Worm (Caenorhabditis elegans): ENCODE results near the gene age-1.
A peak's percentile ranks its signal among the peaks of the same experiment; 100 is the strongest.

The age-1 gene

DNA sequence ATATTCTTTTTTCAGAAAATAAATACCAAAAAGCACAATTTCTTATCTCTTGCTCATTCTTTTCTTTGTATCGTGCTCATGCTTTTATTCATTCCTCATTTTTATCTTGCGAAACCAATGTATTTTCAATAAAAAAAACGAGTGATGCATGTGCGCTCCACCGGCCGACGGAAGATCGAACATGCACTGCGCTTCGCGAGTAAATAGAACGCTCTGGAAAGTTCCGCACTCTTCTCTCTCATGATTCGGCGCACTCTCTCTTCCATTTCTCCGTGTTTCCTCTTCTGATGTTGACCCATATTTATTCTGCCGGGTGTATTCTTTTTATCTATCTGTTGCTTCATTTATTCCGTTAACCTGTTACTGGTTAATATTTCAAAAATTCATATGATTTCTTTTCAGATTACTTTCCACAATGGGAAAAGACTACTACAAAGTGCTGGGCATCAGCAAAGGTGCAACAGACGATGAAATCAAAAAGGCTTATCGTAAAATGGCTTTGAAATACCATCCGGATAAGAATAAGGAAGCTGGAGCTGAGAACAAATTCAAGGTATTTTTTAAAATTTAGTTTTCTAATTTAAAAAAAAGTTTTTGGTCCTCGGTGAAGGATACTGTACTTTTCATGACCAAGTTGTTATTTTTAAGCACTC, 18.6 kb upstream of the age-1 start, which contains the start of gene dnj-13 (continued):
- TF ChIP-seq syd-9 (tag; optimal IDR thresholded peaks at IDR 0.05) (peak; percentile 71), odd-2 (tag; optimal IDR thresholded peaks at IDR 0.05) (no peak), hlh-30 (tag; optimal IDR thresholded peaks at IDR 0.05; ENCODE audit: insufficient read depth) (peak; percentile 83), T23F11.4 (GFP tag; optimal IDR thresholded peaks at IDR 0.05) (no peak), fkh-10 (GFP tag; optimal IDR thresholded peaks at IDR 0.05) (no peak), nfya-1 (tag; optimal IDR thresholded peaks at IDR 0.05) (peak; percentile 90), Y22D7AL.16 (tag; optimal IDR thresholded peaks at IDR 0.05) (no peak), F13H6.1 (tag; optimal IDR thresholded peaks at IDR 0.05) (no peak), unc-55 (GFP tag; optimal IDR thresholded peaks at IDR 0.05) (peak; percentile 82), tbx-2 (tag; optimal IDR thresholded peaks at IDR 0.05) (peak; percentile 79), ceh-45 (GFP tag; IDR thresholded peaks at IDR 0.05) (no peak), elt-2 (tag; optimal IDR thresholded peaks at IDR 0.05) (peak; percentile 73), ets-4 (tag; optimal IDR thresholded peaks at IDR 0.05) (peak; percentile 33), mec-3 (tag; optimal IDR thresholded peaks at IDR 0.05; ENCODE audit: borderline replicate concordance) (no peak), ceh-18 (tag; optimal IDR thresholded peaks at IDR 0.05) (peak; percentile 85), ceh-30 (tag; optimal IDR thresholded peaks at IDR 0.05) (peak; percentile 59), sdc-2 (tag; optimal IDR thresholded peaks at IDR 0.05) (peak; percentile 55), tbx-7 (tag; optimal IDR thresholded peaks at IDR 0.05) (peak; percentile 15), ceh-2 (tag; optimal IDR thresholded peaks at IDR 0.05) (peak; percentile 49), zip-5 (tag; optimal IDR thresholded peaks at IDR 0.05) (no peak), ceh-48 (tag; optimal IDR thresholded peaks at IDR 0.05) (peak; percentile 31), sox-2 (GFP tag; IDR thresholded peaks at IDR 0.05) (no peak)

DNA sequence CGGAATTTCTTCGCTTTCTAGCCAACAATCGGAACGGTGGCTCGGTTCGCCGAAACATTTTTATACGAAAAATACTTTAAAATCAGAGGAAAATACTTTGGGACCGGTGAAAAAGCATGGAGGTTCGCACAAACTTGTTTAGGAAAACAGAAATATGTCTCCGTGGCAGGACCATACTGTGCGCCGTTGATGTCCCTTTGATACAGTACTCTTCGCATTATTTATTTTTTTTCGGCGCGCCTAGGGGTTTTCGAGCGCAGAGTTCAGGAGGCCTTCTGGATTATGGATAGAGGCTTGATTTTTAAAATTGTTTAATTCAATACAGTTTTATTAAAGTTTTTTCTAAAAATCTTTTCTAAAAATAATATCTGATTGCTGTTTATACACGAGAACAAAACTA, 17.9 kb upstream of the age-1 start, which contains the start of gene F54D5.9:
F54D5.9 (minus strand) TSS at position 115 of the 400 bp plus-strand sequence.
- no peak for TF ChIP-seq ceh-45 (GFP tag; IDR thresholded peaks at IDR 0.05)
- no peak for TF ChIP-seq ahr-1 (tag; optimal IDR thresholded peaks at IDR 0.05)
- no peak for TF ChIP-seq ceh-6 (GFP tag; optimal IDR thresholded peaks at IDR 0.05)
- TF ChIP-seq fkh-6 (tag; optimal IDR thresholded peaks at IDR 0.05): no peak
- TF ChIP-seq che-1 (tag; optimal IDR thresholded peaks at IDR 0.05): no peak
- TF ChIP-seq ttx-3 (tag; optimal IDR thresholded peaks at IDR 0.05): no peak
- TF ChIP-seq mec-3 (tag; optimal IDR thresholded peaks at IDR 0.05; ENCODE audit: borderline replicate concordance): no peak
- TF ChIP-seq elt-2 (tag; optimal IDR thresholded peaks at IDR 0.05): no peak
- TF ChIP-seq F13H6.1 (tag; optimal IDR thresholded peaks at IDR 0.05): no peak
- no peak for TF ChIP-seq elt-4 (tag; optimal IDR thresholded peaks at IDR 0.05)
- no peak for TF ChIP-seq ama-1 (optimal IDR thresholded peaks at IDR 0.05)
- TF ChIP-seq Y22D7AL.16 (tag; optimal IDR thresholded peaks at IDR 0.05): no peak
- TF ChIP-seq pag-3 (tag; optimal IDR thresholded peaks at IDR 0.05; ENCODE audit: borderline replicate concordance): no peak
- no peak for TF ChIP-seq ceh-18 (tag; optimal IDR thresholded peaks at IDR 0.05)
- TF ChIP-seq fax-1 (tag; optimal IDR thresholded peaks at IDR 0.05): no peak
- TF ChIP-seq pros-1 (tag; optimal IDR thresholded peaks at IDR 0.05): no peak
- no peak for TF ChIP-seq ceh-34 (tag; optimal IDR thresholded peaks at IDR 0.05)

ce11 chrII:11542958-11543357, 16.1 kb upstream of the age-1 start:
- TF ChIP-seq F13H6.1 (tag; optimal IDR thresholded peaks at IDR 0.05) (no peak), unc-55 (GFP tag; optimal IDR thresholded peaks at IDR 0.05) (peak; percentile 17)

ce11 chrII:11542385-11542784, 15.5 kb upstream of the age-1 start, which contains the start of gene gtf-2E2:
gtf-2E2 (minus strand) TSS chrII:11542495.
- no peak for TF ChIP-seq sdc-2 (tag; optimal IDR thresholded peaks at IDR 0.05)
- no peak for TF ChIP-seq ceh-45 (GFP tag; IDR thresholded peaks at IDR 0.05)
- TF ChIP-seq ceh-31 (tag; optimal IDR thresholded peaks at IDR 0.05): peak; percentile 55
- peak; percentile 3 for TF ChIP-seq nfya-1 (tag; optimal IDR thresholded peaks at IDR 0.05)
- TF ChIP-seq C08G9.2 (tag; optimal IDR thresholded peaks at IDR 0.05): peak; percentile 56
- peak; percentile 53 for TF ChIP-seq ceh-48 (tag; optimal IDR thresholded peaks at IDR 0.05)
- peak; percentile 25 for TF ChIP-seq tbx-2 (tag; optimal IDR thresholded peaks at IDR 0.05)
- no peak for TF ChIP-seq ets-4 (tag; optimal IDR thresholded peaks at IDR 0.05)

All from whole organism, late embryonic.